Fruit fly (Drosophila melanogaster): Measurements from ENCODE around the gene PSMG1.
A peak's percentile ranks its signal among the peaks of the same experiment; 100 is the strongest.

PSMG1 gene

DNA sequence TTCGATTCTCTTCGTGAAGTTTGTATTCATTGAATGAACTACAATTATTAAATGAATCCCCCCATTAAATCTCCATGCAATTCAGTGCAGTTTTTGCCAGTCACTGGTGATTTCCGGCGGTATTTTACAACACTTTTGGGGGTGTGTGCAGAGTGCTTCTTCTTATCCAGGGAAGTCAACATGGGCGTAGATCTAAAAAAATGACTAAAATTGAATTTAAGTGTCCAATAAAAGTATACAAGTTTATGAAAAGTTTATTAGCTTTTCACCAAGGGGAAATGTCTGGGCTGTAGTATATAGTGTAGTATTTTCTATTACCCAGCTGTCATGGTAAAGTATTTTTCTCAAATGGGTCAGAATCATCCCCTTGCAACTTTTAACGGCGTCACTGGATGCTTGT, 2.6 kb downstream of the PSMG1 start, which contains the start of gene Hpf1 (continued):
- TF ChIP-seq tx (GFP tag; optimal IDR thresholded peaks at IDR 0.05) = peak; percentile 98
- peak; percentile 94 for TF ChIP-seq Vsx1 (GFP tag; optimal IDR thresholded peaks at IDR 0.05)
- TF ChIP-seq nau (GFP tag; optimal IDR thresholded peaks at IDR 0.05) = peak; percentile 98
- peak; percentile 93 for TF ChIP-seq ham (GFP tag; IDR thresholded peaks at IDR 0.05)
- peak; percentile 98 for TF ChIP-seq CG30431 (GFP tag; optimal IDR thresholded peaks at IDR 0.05)
- no peak for TF ChIP-seq eve (GFP tag; optimal IDR thresholded peaks at IDR 0.05)
- TF ChIP-seq sug (tag; optimal IDR thresholded peaks at IDR 0.05) = peak; percentile 97
- peak; percentile 58 for TF ChIP-seq CG7745 (tag; optimal IDR thresholded peaks at IDR 0.05)
- peak; percentile 85 for TF ChIP-seq ash1 (GFP tag; optimal IDR thresholded peaks at IDR 0.05)
- peak; percentile 96 for TF ChIP-seq CG2202 (tag; optimal IDR thresholded peaks at IDR 0.05)
- peak; percentile 92 for TF ChIP-seq Bdp1 (GFP tag; optimal IDR thresholded peaks at IDR 0.05)
- peak; percentile 95 for TF ChIP-seq Usf (GFP tag; optimal IDR thresholded peaks at IDR 0.05)
- TF ChIP-seq bcd (GFP tag; optimal IDR thresholded peaks at IDR 0.05) = peak; percentile 98
- TF ChIP-seq Nf-YB (GFP tag; optimal IDR thresholded peaks at IDR 0.05) = peak; percentile 88
- TF ChIP-seq hth (optimal IDR thresholded peaks at IDR 0.05) = no peak
- TF ChIP-seq CG18599 (GFP tag; optimal IDR thresholded peaks at IDR 0.05) = peak; percentile 99
- peak; percentile 95 for TF ChIP-seq ATbp (GFP tag; optimal IDR thresholded peaks at IDR 0.05)
- peak; percentile 96 for TF ChIP-seq peb (GFP tag; IDR thresholded peaks at IDR 0.05)
- peak; percentile 98 for TF ChIP-seq CG10462 (GFP tag; optimal IDR thresholded peaks at IDR 0.05)
- TF ChIP-seq Sry-δ (GFP tag; optimal IDR thresholded peaks at IDR 0.05) = peak; percentile 81
- TF ChIP-seq nom (GFP tag; optimal IDR thresholded peaks at IDR 0.05) = peak; percentile 96
- peak; percentile 97 for TF ChIP-seq zen (tag; optimal IDR thresholded peaks at IDR 0.05)
- peak; percentile 96 for TF ChIP-seq slou (GFP tag; optimal IDR thresholded peaks at IDR 0.05)
- peak; percentile 95 for TF ChIP-seq Doc2 (GFP tag; IDR thresholded peaks at IDR 0.05)
- peak; percentile 100 for TF ChIP-seq Ets65A (GFP tag)
- TF ChIP-seq Scr (GFP tag; IDR thresholded peaks at IDR 0.05; ENCODE audit: partially characterized antibody) = peak; percentile 23; the same call in 1 of the 2 replicates
- TF ChIP-seq CG10267 (tag; optimal IDR thresholded peaks at IDR 0.05) = peak; percentile 97
- peak; percentile 73 for TF ChIP-seq Dip2 (GFP tag; IDR thresholded peaks at IDR 0.05)
- TF ChIP-seq Trl (optimal IDR thresholded peaks at IDR 0.05) = no peak
- peak; percentile 99 for TF ChIP-seq Trl (GFP tag; optimal IDR thresholded peaks at IDR 0.05)
- TF ChIP-seq her (GFP tag; optimal IDR thresholded peaks at IDR 0.05) = peak; percentile 96
- TF ChIP-seq CG15479 (GFP tag; optimal IDR thresholded peaks at IDR 0.05) = peak; percentile 73
- peak; percentile 93 for TF ChIP-seq Nf-YA (GFP tag; IDR thresholded peaks at IDR 0.05)
- TF ChIP-seq pnt (GFP tag; optimal IDR thresholded peaks at IDR 0.05) = peak; percentile 98
- peak; percentile 97 for TF ChIP-seq CG4820 (GFP tag; optimal IDR thresholded peaks at IDR 0.05)
- TF ChIP-seq tap (tag; optimal IDR thresholded peaks at IDR 0.05) = peak; percentile 97
- peak; percentile 97 for TF ChIP-seq gcm (GFP tag; optimal IDR thresholded peaks at IDR 0.05)
- peak; percentile 97 for TF ChIP-seq CG1233 (GFP tag; optimal IDR thresholded peaks at IDR 0.05)
- peak; percentile 81; the same call in 1 of the 2 replicates for TF ChIP-seq CkIIα-i1 (GFP tag; IDR thresholded peaks at IDR 0.05)
- TF ChIP-seq CG11504 (tag; optimal IDR thresholded peaks at IDR 0.05) = peak; percentile 97
- TF ChIP-seq CG15269 (tag; optimal IDR thresholded peaks at IDR 0.05) = peak; percentile 99
- TF ChIP-seq NFAT (GFP tag; IDR thresholded peaks at IDR 0.05) = peak; percentile 97
- TF ChIP-seq zfh2 (GFP tag; optimal IDR thresholded peaks at IDR 0.05) = peak; percentile 99
- no peak for TF ChIP-seq inv (GFP tag; IDR thresholded peaks at IDR 0.05; ENCODE audit: partially characterized antibody)
- peak; percentile 72 for TF ChIP-seq ftz-f1 (GFP tag; optimal IDR thresholded peaks at IDR 0.05)
- peak; percentile 99 for TF ChIP-seq gro (GFP tag; optimal IDR thresholded peaks at IDR 0.05)
- TF ChIP-seq Taf1 (GFP tag; IDR thresholded peaks at IDR 0.05) = peak; percentile 97
- TF ChIP-seq CG13424 (tag; optimal IDR thresholded peaks at IDR 0.05) = peak; percentile 98
- TF ChIP-seq vfl (GFP tag; optimal IDR thresholded peaks at IDR 0.05) = peak; percentile 98
- no peak for TF ChIP-seq ato (GFP tag; IDR thresholded peaks at IDR 0.05; ENCODE audit: partially characterized antibody)
- peak; percentile 96 for TF ChIP-seq CG4730 (GFP tag; IDR thresholded peaks at IDR 0.05)
- peak; percentile 98 for TF ChIP-seq Dad (GFP tag; optimal IDR thresholded peaks at IDR 0.05)

Data from whole organism, embryonic.